Fruit fly (Drosophila melanogaster): Measurements from ENCODE around the gene PolQ.

DNA sequence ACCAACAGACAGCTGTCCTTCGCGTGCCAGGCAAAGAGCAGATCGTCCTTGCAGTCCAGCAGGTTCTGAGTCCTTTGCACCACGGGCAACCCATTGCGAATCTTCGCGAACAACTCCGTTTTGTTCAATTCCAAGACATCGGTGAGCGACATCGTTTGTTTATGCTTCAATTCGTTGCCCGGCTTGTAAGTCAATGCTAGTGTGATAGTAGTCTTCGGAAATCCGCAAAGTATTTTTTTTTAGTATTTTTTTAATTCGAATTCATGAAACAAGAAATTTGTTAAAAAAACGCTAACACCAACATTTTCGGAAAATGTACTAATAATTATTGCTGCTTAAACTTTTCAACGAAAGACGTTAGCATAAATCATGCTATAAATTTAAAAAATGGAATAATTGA, 33.2 kb downstream of the PolQ start, which contains the start of gene mbo:
- no peak for TF ChIP-seq CG8478 (optimal IDR thresholded peaks at IDR 0.05)
- TF ChIP-seq CTCF (optimal IDR thresholded peaks at IDR 0.05), result no peak

All from S2 (cell line).